Worm (Caenorhabditis elegans) whole organism, young adult: Measurements from ENCODE around the gene ZC404.16.

ENCODE experiments used
- B0261.1 ChIP-seq: sonication (generic microtip); optimal IDR thresholded peaks from 2 replicates; lab custom pipeline; 2016; ENCODE audit warnings: mild to moderate bottlenecking, missing genetic modification characterization, moderate library complexity, missing compliant biosample characterization
- C06A6.2 ChIP-seq: fragments of 200-800 bp; sonication (Bioruptor generic); conservative IDR thresholded peaks from 2 replicates; pipeline ENCODE4 v1.3.6; 2022; ENCODE audit warnings: missing genetic modification characterization, missing compliant biosample characterization
- C17E4.6 ChIP-seq: fragments of 200-800 bp; sonication (Bioruptor generic); IDR thresholded peaks from 2 replicates; pipeline ENCODE4 v1.3.6; 2022; ENCODE audit warnings: missing genetic modification reagents, missing genetic modification characterization, missing compliant biosample characterization
- D2030.7 ChIP-seq: fragments of 200-800 bp; sonication (Bioruptor generic); IDR thresholded peaks from 2 replicates; pipeline ENCODE4 v1.3.6; 2022; ENCODE audit warnings: missing genetic modification reagents, missing genetic modification characterization, missing compliant biosample characterization
- F22D6.2 ChIP-seq: sonication (generic microtip); optimal IDR thresholded peaks from 2 replicates; lab custom pipeline; 2016; ENCODE audit warnings: mild to moderate bottlenecking, missing genetic modification characterization, missing compliant biosample characterization
- F33H1.4 ChIP-seq: fragments of 200-800 bp; sonication (Bioruptor generic); IDR thresholded peaks from 2 replicates; pipeline ENCODE4 v1.3.6; 2022; ENCODE audit warnings: missing genetic modification reagents, missing genetic modification characterization, missing compliant biosample characterization
- K12H6.12 ChIP-seq: fragments of 200-800 bp; sonication (Bioruptor generic); optimal IDR thresholded peaks from 2 replicates; lab custom pipeline; 2018; ENCODE audit warnings: mild to moderate bottlenecking, missing genetic modification characterization, missing compliant biosample characterization
- Y79H2A.3 ChIP-seq: fragments of 200-800 bp; sonication (Bioruptor generic); conservative IDR thresholded peaks from 2 replicates; pipeline ENCODE4 v1.3.6; 2022; ENCODE audit warnings: missing genetic modification reagents, missing genetic modification characterization, missing compliant biosample characterization
- Y95B8A.8 ChIP-seq: fragments of 200-800 bp; sonication (Bioruptor generic); IDR thresholded peaks from 2 replicates; pipeline ENCODE4 v1.3.6; 2022; ENCODE audit warnings: missing genetic modification reagents, missing genetic modification characterization, missing compliant biosample characterization
- ZK185.1 ChIP-seq: sonication (generic microtip); optimal IDR thresholded peaks from 2 replicates; lab custom pipeline; 2016; ENCODE audit warnings: mild to moderate bottlenecking, missing genetic modification characterization, missing compliant biosample characterization; ENCODE audit not compliant: poor library complexity, severe bottlenecking
- aptf-3 ChIP-seq: fragments of 200-800 bp; sonication (Bioruptor generic); IDR thresholded peaks from 2 replicates; pipeline ENCODE4 v1.3.6; 2022; ENCODE audit warnings: missing genetic modification characterization, missing compliant biosample characterization
- athp-1 ChIP-seq: sonication (generic microtip); optimal IDR thresholded peaks from 2 replicates; lab custom pipeline; 2017; ENCODE audit warnings: mild to moderate bottlenecking, missing genetic modification characterization, missing compliant biosample characterization
- bed-1 ChIP-seq: fragments of 200-800 bp; sonication (Bioruptor generic); IDR thresholded peaks from 2 replicates; pipeline ENCODE4 v1.3.6; 2022; ENCODE audit warnings: missing genetic modification reagents, missing genetic modification characterization, missing compliant biosample characterization
- ceh-27 ChIP-seq: fragments of 200-800 bp; sonication (Bioruptor generic); optimal IDR thresholded peaks from 2 replicates; lab custom pipeline; 2018; ENCODE audit warnings: mild to moderate bottlenecking, missing genetic modification characterization, moderate library complexity, missing compliant biosample characterization
- ceh-58 ChIP-seq: fragments of 200-800 bp; sonication (Bioruptor generic); IDR thresholded peaks from 2 replicates; pipeline ENCODE4 v1.3.6; 2022; ENCODE audit warnings: missing genetic modification characterization, missing compliant biosample characterization
- ceh-79 ChIP-seq: sonication (generic microtip); optimal IDR thresholded peaks from 2 replicates; lab custom pipeline; 2017; ENCODE audit warnings: mild to moderate bottlenecking, missing genetic modification characterization, missing compliant biosample characterization
- ceh-91 ChIP-seq: fragments of 200-800 bp; sonication (Bioruptor generic); IDR thresholded peaks from 2 replicates; pipeline ENCODE4 v1.3.6; 2022; ENCODE audit warnings: missing genetic modification reagents, missing genetic modification characterization, missing compliant biosample characterization
- die-1 ChIP-seq: sonication (generic microtip); optimal IDR thresholded peaks from 2 replicates; lab custom pipeline; 2016; ENCODE audit warnings: missing genotype, mild to moderate bottlenecking, missing genetic modification characterization, missing compliant biosample characterization
- efl-1 ChIP-seq: fragments of 150-350 bp; optimal IDR thresholded peaks from 2 replicates; lab custom pipeline; 2014; ENCODE audit warnings: missing biosample characterization, missing genetic modification reagents, missing genetic modification characterization
- ets-4 ChIP-seq: fragments of 200-800 bp; sonication (Bioruptor generic); optimal IDR thresholded peaks from 2 replicates; lab custom pipeline; 2018; ENCODE audit warnings: mild to moderate bottlenecking, missing genetic modification characterization, missing compliant biosample characterization
- gei-17 ChIP-seq: fragments of 200-800 bp; sonication (Bioruptor generic); optimal IDR thresholded peaks from 2 replicates; lab custom pipeline; 2018; ENCODE audit warnings: mild to moderate bottlenecking, missing genetic modification characterization, missing compliant biosample characterization
- hmg-20 ChIP-seq: fragments of 200-800 bp; sonication (Bioruptor generic); IDR thresholded peaks from 2 replicates; pipeline ENCODE4 v1.3.6; 2022; ENCODE audit warnings: missing genetic modification reagents, missing genetic modification characterization, missing compliant biosample characterization
- lag-1 ChIP-seq: fragments of 200-800 bp; sonication (Bioruptor generic); IDR thresholded peaks from 2 replicates; pipeline ENCODE4 v1.3.6; 2022; ENCODE audit warnings: missing genetic modification reagents, missing genetic modification characterization, missing compliant biosample characterization
- lin-35 ChIP-seq, 3 experiments: fragments of 150-350 bp in 2 of 3; sonication (generic microtip) in 1 of 3; optimal IDR thresholded peaks; 2 replicates each; lab custom pipeline; 2014 to 2018; ENCODE audit warnings: missing biosample characterization in 3 of 3, missing genetic modification characterization in 3 of 3, missing genetic modification reagents in 3 of 3
- lsl-1 ChIP-seq: fragments of 200-800 bp; sonication (Bioruptor generic); optimal IDR thresholded peaks from 2 replicates; lab custom pipeline; 2018; ENCODE audit warnings: mild to moderate bottlenecking, missing genetic modification characterization, moderate library complexity, missing compliant biosample characterization
- mcd-1 ChIP-seq: fragments of 200-800 bp; sonication (Bioruptor generic); IDR thresholded peaks from 2 replicates; pipeline ENCODE4 v1.3.6; 2022; ENCODE audit warnings: missing genetic modification reagents, missing genetic modification characterization, missing compliant biosample characterization
- nfya-1 ChIP-seq: sonication (generic microtip); optimal IDR thresholded peaks from 2 replicates; lab custom pipeline; 2017; ENCODE audit warnings: antibody characterized with exemption, missing compliant biosample characterization, missing genetic modification characterization, borderline replicate concordance; ENCODE audit not compliant: insufficient read depth
- nfya-2 ChIP-seq: fragments of 200-800 bp; sonication (Bioruptor generic); IDR thresholded peaks from 2 replicates; pipeline ENCODE4 v1.3.6; 2022; ENCODE audit warnings: missing genetic modification reagents, missing genetic modification characterization, missing compliant biosample characterization
- nfyb-1 ChIP-seq: fragments of 200-800 bp; sonication (Bioruptor generic); IDR thresholded peaks from 2 replicates; pipeline ENCODE4 v1.3.6; 2022; ENCODE audit warnings: missing genetic modification reagents, missing genetic modification characterization, missing compliant biosample characterization
- nhr-179 ChIP-seq: sonication (generic microtip); optimal IDR thresholded peaks from 2 replicates; lab custom pipeline; 2016; ENCODE audit warnings: mild to moderate bottlenecking, missing genetic modification characterization, missing compliant biosample characterization
- nhr-27 ChIP-seq: fragments of 200-800 bp; sonication (Bioruptor generic); optimal IDR thresholded peaks from 2 replicates; lab custom pipeline; 2018; ENCODE audit warnings: mild to moderate bottlenecking, missing genetic modification characterization, moderate library complexity, missing compliant biosample characterization
- pbrm-1 ChIP-seq: fragments of 200-800 bp; sonication (Bioruptor generic); IDR thresholded peaks from 2 replicates; pipeline ENCODE4 v1.3.6; 2022; ENCODE audit warnings: missing genetic modification reagents, missing genetic modification characterization, missing compliant biosample characterization
- rec-8 ChIP-seq, 2 experiments: sonication (generic microtip); optimal IDR thresholded peaks; 2 replicates each; lab custom pipeline; 2016; ENCODE audit warnings: mild to moderate bottlenecking in 2 of 2, missing genetic modification characterization in 2 of 2, missing genetic modification reagents in 2 of 2, missing genotype in 2 of 2, missing biosample characterization in 1 of 2, missing compliant biosample characterization in 1 of 2, moderate library complexity in 1 of 2
- snpc-1.3 ChIP-seq: sonication (generic microtip); optimal IDR thresholded peaks from 2 replicates; lab custom pipeline; 2017; ENCODE audit warnings: missing genetic modification characterization, mild to moderate bottlenecking, missing compliant biosample characterization, antibody characterized with exemption, moderate library complexity, missing genotype, missing genetic modification reagents; ENCODE audit not compliant: insufficient read depth
- snpc-3.4 ChIP-seq: sonication (generic microtip); optimal IDR thresholded peaks from 2 replicates; lab custom pipeline; 2017; ENCODE audit warnings: missing genetic modification characterization, mild to moderate bottlenecking, missing compliant biosample characterization, antibody characterized with exemption, moderate library complexity, missing genotype, missing genetic modification reagents
- snpc-4 ChIP-seq, 5 experiments: fragments of 150-350 bp in 1 of 5; sonication (generic microtip) in 4 of 5; optimal IDR thresholded peaks; 2 replicates each; lab custom pipeline; 2014 to 2018; ENCODE audit warnings: missing genetic modification characterization in 5 of 5, missing biosample characterization in 3 of 5, antibody characterized with exemption in 2 of 5, mild to moderate bottlenecking in 2 of 5, missing compliant biosample characterization in 2 of 5, missing genotype in 2 of 5, moderate library complexity in 2 of 5, missing genetic modification reagents in 1 of 5
- somi-1 ChIP-seq: fragments of 200-800 bp; sonication (Bioruptor generic); optimal IDR thresholded peaks from 2 replicates; lab custom pipeline; 2018; ENCODE audit warnings: mild to moderate bottlenecking, missing genetic modification characterization, missing compliant biosample characterization
- tbp1 ChIP-seq: fragments of 200-800 bp; sonication (Bioruptor generic); optimal IDR thresholded peaks from 2 replicates; lab custom pipeline; 2018; ENCODE audit warnings: mild to moderate bottlenecking, missing genetic modification characterization, missing compliant biosample characterization
- unc-130 ChIP-seq: sonication (generic microtip); optimal IDR thresholded peaks from 2 replicates; lab custom pipeline; 2016; ENCODE audit warnings: missing genetic modification reagents, missing genetic modification characterization, missing compliant biosample characterization
- xnd-1 ChIP-seq: sonication (generic microtip); optimal IDR thresholded peaks from 2 replicates; lab custom pipeline; 2016; ENCODE audit warnings: missing genotype, missing genetic modification reagents, missing genetic modification characterization, missing compliant biosample characterization
- zfh-2 ChIP-seq: fragments of 200-800 bp; sonication (Bioruptor generic); conservative IDR thresholded peaks from 2 replicates; pipeline ENCODE4 v1.3.6; 2022; ENCODE audit warnings: missing genetic modification reagents, missing genetic modification characterization, missing compliant biosample characterization
- ztf-18 ChIP-seq: sonication (generic microtip); optimal IDR thresholded peaks from 2 replicates; lab custom pipeline; 2016; ENCODE audit warnings: missing genotype, mild to moderate bottlenecking, missing genetic modification characterization, missing compliant biosample characterization
- ztf-25 ChIP-seq: fragments of 200-800 bp; sonication (Bioruptor generic); IDR thresholded peaks from 2 replicates; pipeline ENCODE4 v1.3.6; 2022; ENCODE audit warnings: missing genetic modification reagents, missing genetic modification characterization, missing compliant biosample characterization
- ztf-26 ChIP-seq: sonication (generic microtip); optimal IDR thresholded peaks from 2 replicates; lab custom pipeline; 2017; ENCODE audit warnings: missing genetic modification characterization, missing compliant biosample characterization
- ztf-3 ChIP-seq: fragments of 200-800 bp; sonication (Bioruptor generic); optimal IDR thresholded peaks from 2 replicates; lab custom pipeline; 2018; ENCODE audit warnings: mild to moderate bottlenecking, missing genetic modification characterization, missing compliant biosample characterization
- ztf-6 ChIP-seq: fragments of 200-800 bp; sonication (Bioruptor generic); IDR thresholded peaks from 2 replicates; pipeline ENCODE4 v1.3.6; 2022; ENCODE audit warnings: missing genetic modification reagents, missing genetic modification characterization, missing compliant biosample characterization

The ZC404.16 gene

DNA sequence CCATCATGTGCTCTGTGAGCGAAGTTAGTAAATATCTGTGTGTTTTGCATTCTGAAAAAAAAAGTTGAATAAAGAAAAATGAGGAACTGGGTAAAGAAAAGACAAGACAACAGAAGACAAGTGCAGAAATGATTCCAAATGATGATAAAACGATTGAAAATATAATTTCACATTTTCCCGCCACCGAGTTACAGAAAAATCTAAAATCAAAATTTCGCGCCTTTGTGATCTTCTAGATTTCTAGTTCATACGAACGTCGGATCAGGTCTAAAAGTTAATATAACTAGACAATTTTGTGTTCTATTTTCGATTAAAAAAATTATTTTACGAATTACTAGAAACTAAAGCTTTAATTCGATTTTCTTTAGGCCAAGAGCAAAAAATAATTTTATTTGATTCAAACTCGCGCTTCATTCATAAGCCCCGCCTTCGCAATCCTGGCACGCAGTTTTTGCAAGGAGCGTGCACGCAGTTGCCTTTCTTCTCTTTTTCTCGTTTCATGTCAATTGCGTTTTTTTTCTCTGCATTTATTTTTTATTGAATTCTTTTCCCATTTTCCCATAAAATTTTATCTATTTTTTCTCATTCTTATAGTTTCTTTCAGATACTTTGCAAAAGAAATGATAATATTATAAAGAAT lies 11.3 kb upstream of the ZC404.16 start, which contains the start of the genes spn-4 and spe-39 (continued):
- TF ChIP-seq snpc-4 (GFP tag; optimal IDR thresholded peaks at IDR 0.05; lab: Kevin White, UChicago) (no peak), snpc-4 (tag; optimal IDR thresholded peaks at IDR 0.05; lab: Kevin White, UChicago) (peak in 2 of 4 experiments; percentile 50 to 55), efl-1 (GFP tag; lab: Kevin White, UChicago) (peak; percentile 97), nhr-27 (no peak), ceh-58 (no peak), B0261.1 (tag; lab: Kevin White, UChicago) (no peak), mcd-1 (GFP tag; lab: Robert Waterston, UW) (peak; percentile 72), nfya-2 (GFP tag; lab: Robert Waterston, UW) (no peak), lag-1 (no peak), ceh-91 (GFP tag; lab: Robert Waterston, UW) (peak; percentile 90), xnd-1 (tag; lab: Kevin White, UChicago) (peak; percentile 96), nfya-1 (tag; lab: Kevin White, UChicago) (no peak), nhr-179 (tag; lab: Kevin White, UChicago) (no peak), ZK185.1 (tag; lab: Kevin White, UChicago) (peak; percentile 78), unc-130 (GFP tag; lab: Kevin White, UChicago) (peak; percentile 70), F22D6.2 (tag; lab: Kevin White, UChicago) (no peak), die-1 (tag; lab: Kevin White, UChicago) (no peak), tbp1 (peak; percentile 41), ztf-25 (no peak), somi-1 (no peak), pbrm-1 (peak; percentile 49; the same call in 1 of the 2 replicates), lin-35 (GFP tag; optimal IDR thresholded peaks at IDR 0.05; lab: Kevin White, UChicago) (peak; percentile 40 to 83 (median 47)), D2030.7 (peak; percentile 92), snpc-1.3 (peak; percentile 27), C06A6.2 (GFP tag; lab: Robert Waterston, UW) (0 out of 2 replicates have a peak, but pooled peaks have one; percentile 43), ztf-6 (no peak), C17E4.6 (GFP tag; lab: Robert Waterston, UW) (no peak), ztf-18 (tag; lab: Kevin White, UChicago) (peak; percentile 17), lsl-1 (GFP tag; lab: Kevin White, UChicago) (peak; percentile 77), athp-1 (tag; lab: Kevin White, UChicago) (no peak), hmg-20 (0 out of 2 replicates have a peak, but pooled peaks have one; percentile 18), ceh-79 (no peak), bed-1 (no peak), F33H1.4 (GFP tag; lab: Robert Waterston, UW) (peak; percentile 72), ztf-3 (GFP tag; lab: Kevin White, UChicago) (no peak), gei-17 (no peak), ztf-26 (tag; lab: Kevin White, UChicago) (no peak), ceh-27 (peak; percentile 28), K12H6.12 (tag; lab: Kevin White, UChicago) (no peak), aptf-3 (no peak), rec-8 (tag; optimal IDR thresholded peaks at IDR 0.05; lab: Kevin White, UChicago) (peak in 1 of 2 experiments; percentile 4), Y79H2A.3 (GFP tag; lab: Robert Waterston, UW) (peak; percentile 61), Y95B8A.8 (GFP tag; lab: Robert Waterston, UW) (0 out of 2 replicates have a peak, but pooled peaks have one; percentile 14), zfh-2 (GFP tag; lab: Robert Waterston, UW) (no peak), nfyb-1 (GFP tag; lab: Robert Waterston, UW) (0 out of 2 replicates have a peak, but pooled peaks have one; percentile 41), snpc-3.4 (tag; lab: Kevin White, UChicago) (peak; percentile 89), ets-4 (GFP tag; lab: Kevin White, UChicago) (no peak)
